Worm (Caenorhabditis elegans) whole organism, early embryonic: ENCODE measurements around the gene H20E11.3.

Source experiments
- ama-1 ChIP-seq: fragments of 150-350 bp; optimal IDR thresholded peaks from 2 replicates; lab custom pipeline; 2014
- ets-7 ChIP-seq: sonication (generic microtip); optimal IDR thresholded peaks from 2 replicates; lab custom pipeline; 2016; ENCODE audit warnings: missing genotype, missing genetic modification characterization, missing compliant biosample characterization
- pes-1 ChIP-seq: fragments of 200-800 bp; sonication (Bioruptor generic); IDR thresholded peaks from 2 replicates; pipeline ENCODE4 v1.3.6; 2022; ENCODE audit warnings: missing genetic modification reagents, missing genetic modification characterization, missing compliant biosample characterization

DNA sequence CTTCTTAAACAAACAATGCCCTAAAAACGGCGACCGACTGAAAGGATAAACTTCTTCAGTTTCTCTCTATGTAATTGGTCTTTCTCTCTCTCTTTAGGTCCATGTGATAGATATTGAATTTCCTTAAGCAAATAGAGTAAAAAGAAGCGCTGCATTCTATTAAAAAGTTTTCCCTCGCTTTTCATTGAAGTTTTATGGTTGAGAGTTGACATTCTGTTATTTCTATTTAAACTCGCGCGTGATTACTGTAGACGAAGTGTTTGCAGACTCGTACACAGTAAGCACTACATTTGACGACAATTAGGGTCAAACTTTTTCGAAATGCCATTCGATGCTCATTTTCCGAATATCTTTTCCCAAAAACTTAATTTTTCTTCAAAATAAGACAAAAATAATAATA, 47.5 kb upstream of the H20E11.3 start:
- TF ChIP-seq pes-1 (GFP tag; lab: Robert Waterston, UW) (no peak), ama-1 (no peak), ets-7 (tag; lab: Kevin White, UChicago) (no peak)
